Fruit fly (Drosophila melanogaster) whole organism, adult: ENCODE data around the gene Socs16D.

ENCODE experiments used
- CG12768 ChIP-seq: fragments of 200-800 bp; sonication (Bioruptor generic); optimal IDR thresholded peaks from 2 replicates; lab custom pipeline; 2017; ENCODE audit warnings: missing biosample characterization, missing genetic modification characterization, mild to moderate bottlenecking, moderate library complexity, missing genetic modification reagents
- CG14711 ChIP-seq: fragments of 200-800 bp; sonication (Bioruptor generic); optimal IDR thresholded peaks from 2 replicates; lab custom pipeline; 2018; ENCODE audit warnings: missing biosample characterization, mild to moderate bottlenecking, missing genetic modification characterization, moderate library complexity
- CG1620 ChIP-seq: fragments of 200-800 bp; sonication (Bioruptor generic); optimal IDR thresholded peaks from 2 replicates; lab custom pipeline; 2016; ENCODE audit warnings: missing biosample characterization, missing genetic modification characterization
- CG7045 ChIP-seq: fragments of 200-800 bp; sonication (Bioruptor generic); optimal IDR thresholded peaks from 2 replicates; lab custom pipeline; 2017; ENCODE audit warnings: missing biosample characterization, mild to moderate bottlenecking, missing genetic modification characterization
- CG7101 ChIP-seq: fragments of 200-800 bp; sonication (Bioruptor generic); optimal IDR thresholded peaks from 2 replicates; lab custom pipeline; 2018; ENCODE audit warnings: missing biosample characterization, mild to moderate bottlenecking, missing genetic modification characterization, moderate library complexity
- Clk ChIP-seq: fragments of 200-800 bp; sonication (Bioruptor generic); optimal IDR thresholded peaks from 2 replicates; lab custom pipeline; 2017; ENCODE audit warnings: missing biosample characterization, missing genetic modification characterization
- Mnt ChIP-seq: fragments of 200-800 bp; sonication (Bioruptor generic); optimal IDR thresholded peaks from 2 replicates; lab custom pipeline; 2016; ENCODE audit warnings: missing biosample characterization, mild to moderate bottlenecking, missing genetic modification characterization
- bab1 ChIP-seq: fragments of 200-800 bp; sonication (Bioruptor generic); optimal IDR thresholded peaks from 3 replicates; lab custom pipeline; 2019; ENCODE audit warnings: missing biosample characterization, mild to moderate bottlenecking, missing genetic modification characterization, moderate library complexity
- ovo ChIP-seq: fragments of 200-800 bp; sonication (Bioruptor generic); optimal IDR thresholded peaks from 2 replicates; lab custom pipeline; 2016; ENCODE audit warnings: missing biosample characterization, missing genetic modification characterization

DNA sequence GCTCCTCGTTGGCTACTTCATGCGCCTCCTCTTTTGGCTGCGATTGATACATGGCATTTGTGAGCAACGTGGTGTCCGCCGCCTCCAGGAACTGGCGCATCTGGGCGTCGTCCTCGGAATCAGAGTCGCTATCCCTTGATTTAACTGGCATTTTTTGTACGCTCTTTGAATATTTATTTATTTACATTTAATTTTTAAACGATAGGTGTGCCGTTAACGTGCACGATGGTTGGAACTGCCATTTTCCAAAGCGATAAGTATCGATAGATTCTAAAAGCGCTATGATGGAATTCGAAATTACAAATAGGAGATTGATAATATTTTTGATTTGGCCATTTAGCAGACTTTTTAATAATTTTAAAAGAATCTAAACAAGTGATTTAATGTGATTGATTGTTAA lies 25.1 kb upstream of the Socs16D start, which contains the start of gene CG32554:
- TF ChIP-seq Mnt (no peak), Clk (GFP tag; lab: Kevin White, UChicago) (no peak), CG7101 (tag; lab: Kevin White, UChicago) (no peak), CG12768 (GFP tag; lab: Kevin White, UChicago) (no peak), bab1 (GFP tag; lab: Kevin White, UChicago) (peak; percentile 6), ovo (no peak), CG7045 (GFP tag; lab: Kevin White, UChicago) (no peak), CG1620 (GFP tag; lab: Kevin White, UChicago) (no peak), CG14711 (tag; lab: Kevin White, UChicago) (no peak)
